Worm (Caenorhabditis elegans): ENCODE measurements around the gene twk-4.

DNA sequence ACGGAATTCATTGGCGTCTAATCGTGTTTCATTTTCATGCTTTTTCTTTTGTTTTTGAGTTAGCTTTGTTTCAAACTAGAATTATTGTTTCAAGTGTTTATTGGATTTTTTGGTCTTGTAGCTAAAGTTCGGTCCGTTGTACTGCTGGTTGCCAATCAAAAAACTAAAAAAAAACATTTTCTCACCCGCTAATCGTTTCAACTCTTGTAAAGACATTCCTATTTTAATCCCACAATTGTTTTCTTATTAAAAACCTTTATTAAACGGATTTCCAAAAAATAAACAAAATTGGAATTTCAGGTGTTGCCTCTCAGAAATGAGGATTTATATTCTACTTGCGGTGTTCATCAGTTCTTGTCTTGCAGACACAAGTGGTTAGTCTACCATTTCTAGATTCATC is 38.8 kb upstream of the twk-4 start, which contains the start of gene T26C5.2:
- TF ChIP-seq T22C8.4 (GFP tag; IDR thresholded peaks at IDR 0.05) (no peak), ztf-23 (GFP tag; IDR thresholded peaks at IDR 0.05) (no peak), tab-1 (GFP tag; IDR thresholded peaks at IDR 0.05) (no peak), ztf-29 (GFP tag; IDR thresholded peaks at IDR 0.05) (no peak)
